Fruit fly (Drosophila melanogaster): ENCODE results near the gene Hn.

dm6 chr3L:7713378-7713777 lies 46.9 kb upstream of the Hn start:
- TF ChIP-seq Pif1A (GFP tag; optimal IDR thresholded peaks at IDR 0.05) = no peak
- no peak for TF ChIP-seq Snoo (tag; optimal IDR thresholded peaks at IDR 0.05)
- no peak for TF ChIP-seq D1 (tag; optimal IDR thresholded peaks at IDR 0.05)
- TF ChIP-seq CG8301 (tag; optimal IDR thresholded peaks at IDR 0.05) = no peak
- no peak for TF ChIP-seq CG14655 (GFP tag; optimal IDR thresholded peaks at IDR 0.05)
- no peak for TF ChIP-seq CG9948 (tag; optimal IDR thresholded peaks at IDR 0.05)
- TF ChIP-seq CG34367 (tag; optimal IDR thresholded peaks at IDR 0.05) = no peak
- no peak for TF ChIP-seq CG4496 (GFP tag; IDR thresholded peaks at IDR 0.05)
